Fruit fly (Drosophila melanogaster) whole organism, embryonic: ENCODE data around the gene Fdx1.

Experiments used
- Atf3 ChIP-seq: fragments of 200-800 bp; sonication (Bioruptor generic); optimal IDR thresholded peaks from 3 replicates; lab custom pipeline; 2016; ENCODE audit warnings: missing biosample characterization, missing genetic modification characterization
- BtbVII ChIP-seq: fragments of 200-800 bp; sonication (Bioruptor generic); optimal IDR thresholded peaks from 3 replicates; lab custom pipeline; 2017; ENCODE audit warnings: missing biosample characterization, mild to moderate bottlenecking, missing genetic modification characterization
- CG11723 ChIP-seq: fragments of 200-800 bp; sonication (Bioruptor generic); optimal IDR thresholded peaks from 2 replicates; lab custom pipeline; 2017; ENCODE audit warnings: missing biosample characterization, mild to moderate bottlenecking, missing genetic modification characterization
- CG13424 ChIP-seq: fragments of 200-800 bp; sonication (Bioruptor generic); optimal IDR thresholded peaks from 2 replicates; lab custom pipeline; 2019; ENCODE audit warnings: missing biosample characterization, mild to moderate bottlenecking, missing genetic modification characterization, moderate library complexity
- CG1603 ChIP-seq: fragments of 200-800 bp; sonication (Bioruptor generic); optimal IDR thresholded peaks from 2 replicates; lab custom pipeline; 2019; ENCODE audit warnings: missing biosample characterization, mild to moderate bottlenecking, missing genetic modification characterization, moderate library complexity
- CG16779 ChIP-seq: fragments of 200-800 bp; sonication (Bioruptor generic); IDR thresholded peaks from 2 replicates; pipeline ENCODE4 v1.3.6; 2022; ENCODE audit warnings: missing biosample characterization, missing genetic modification characterization
- CG17385 ChIP-seq: fragments of 200-800 bp; sonication (Bioruptor generic); optimal IDR thresholded peaks from 3 replicates; lab custom pipeline; 2018; ENCODE audit warnings: missing biosample characterization, mild to moderate bottlenecking, missing genetic modification characterization
- CG18599 ChIP-seq: fragments of 200-800 bp; sonication (Bioruptor generic); optimal IDR thresholded peaks from 3 replicates; lab custom pipeline; 2017; ENCODE audit warnings: missing biosample characterization, missing genetic modification characterization, mild to moderate bottlenecking, moderate library complexity, missing genetic modification reagents
- CG2129 ChIP-seq: fragments of 200-800 bp; sonication (Bioruptor generic); IDR thresholded peaks from 2 replicates; pipeline ENCODE4 v1.3.6; 2022; ENCODE audit warnings: missing biosample characterization, missing genetic modification characterization; ENCODE audit not compliant: partially characterized antibody
- CG30403 ChIP-seq: fragments of 200-800 bp; sonication (Bioruptor generic); optimal IDR thresholded peaks from 3 replicates; lab custom pipeline; 2016; ENCODE audit warnings: missing biosample characterization, missing genetic modification characterization
- CG3065 ChIP-seq: fragments of 200-800 bp; sonication (Bioruptor generic); optimal IDR thresholded peaks from 2 replicates; lab custom pipeline; 2016; ENCODE audit warnings: missing biosample characterization, missing genetic modification characterization
- CG31365 ChIP-seq: fragments of 200-800 bp; sonication (Bioruptor generic); optimal IDR thresholded peaks from 2 replicates; lab custom pipeline; 2018; ENCODE audit warnings: missing biosample characterization, mild to moderate bottlenecking, missing genetic modification characterization
- CG31441 ChIP-seq: fragments of 200-800 bp; sonication (Bioruptor generic); IDR thresholded peaks from 2 replicates; pipeline ENCODE4 v1.3.6; 2022; ENCODE audit warnings: missing biosample characterization, missing genetic modification characterization
- CG33557 ChIP-seq: fragments of 200-800 bp; sonication (Bioruptor generic); optimal IDR thresholded peaks from 2 replicates; lab custom pipeline; 2019; ENCODE audit warnings: missing biosample characterization, mild to moderate bottlenecking, missing genetic modification characterization, moderate library complexity
- CG6654 ChIP-seq: fragments of 200-800 bp; sonication (Bioruptor generic); optimal IDR thresholded peaks from 2 replicates; lab custom pipeline; 2017; ENCODE audit warnings: missing biosample characterization, mild to moderate bottlenecking, missing genetic modification characterization
- CG7271 ChIP-seq: fragments of 200-800 bp; sonication (Bioruptor generic); optimal IDR thresholded peaks from 2 replicates; lab custom pipeline; 2018; ENCODE audit warnings: missing biosample characterization, mild to moderate bottlenecking, missing genetic modification characterization, moderate library complexity
- CG7963 ChIP-seq: fragments of 200-800 bp; sonication (Bioruptor generic); IDR thresholded peaks from 3 replicates; pipeline ENCODE4 v1.3.6; 2022; ENCODE audit warnings: missing biosample characterization, missing genetic modification characterization; ENCODE audit not compliant: partially characterized antibody
- CG9215 ChIP-seq: fragments of 200-800 bp; sonication (Bioruptor generic); IDR thresholded peaks from 2 replicates; pipeline ENCODE4 v1.3.6; 2022; ENCODE audit warnings: missing biosample characterization, missing genetic modification characterization
- CG9932 ChIP-seq: fragments of 200-800 bp; sonication (Bioruptor generic); IDR thresholded peaks from 2 replicates; pipeline ENCODE4 v1.3.6; 2022; ENCODE audit warnings: missing biosample characterization, missing genetic modification characterization
- CHES-1-like ChIP-seq: fragments of 200-800 bp; sonication (Bioruptor generic); optimal IDR thresholded peaks from 2 replicates; lab custom pipeline; 2016; ENCODE audit warnings: missing biosample characterization, missing genetic modification characterization
- D ChIP-seq, 2 experiments: fragments of 200-800 bp in 1 of 2; fragments of >200 bp in 1 of 2; sonication (Bioruptor generic) in 1 of 2; optimal IDR thresholded peaks; 2 replicates in 1 of 2; 3 replicates in 1 of 2; lab custom pipeline; 2017; ENCODE audit warnings: mild to moderate bottlenecking in 1 of 2, missing biosample characterization in 1 of 2, missing genetic modification characterization in 1 of 2, missing genetic modification reagents in 1 of 2
- H15 ChIP-seq: fragments of 200-800 bp; sonication (Bioruptor generic); IDR thresholded peaks from 3 replicates; pipeline ENCODE4 v1.3.6; 2022; ENCODE audit warnings: missing biosample characterization, missing genetic modification characterization
- Hr3 ChIP-seq: fragments of 200-800 bp; sonication (Bioruptor generic); optimal IDR thresholded peaks from 3 replicates; lab custom pipeline; 2016; ENCODE audit warnings: missing biosample characterization, missing genetic modification characterization
- Hsf ChIP-seq: fragments of 200-800 bp; sonication (Bioruptor generic); optimal IDR thresholded peaks from 3 replicates; lab custom pipeline; 2016; ENCODE audit warnings: missing biosample characterization, missing genetic modification characterization
- Med ChIP-seq: fragments of 200-800 bp; sonication (Bioruptor generic); peaks from one replicate; lab custom pipeline; 2016; ENCODE audit warnings: missing biosample characterization, missing genetic modification characterization, mild to moderate bottlenecking, inconsistent platforms, moderate library complexity
- Myb ChIP-seq: fragments of 200-800 bp; sonication (Bioruptor generic); optimal IDR thresholded peaks from 2 replicates; lab custom pipeline; 2016; ENCODE audit warnings: missing biosample characterization, missing genetic modification characterization
- NC2α ChIP-seq: fragments of 200-800 bp; sonication (Bioruptor generic); optimal IDR thresholded peaks from 2 replicates; lab custom pipeline; 2016; ENCODE audit warnings: missing biosample characterization, missing genetic modification characterization
- Ravus ChIP-seq: fragments of 200-800 bp; sonication (Bioruptor generic); IDR thresholded peaks from 2 replicates; pipeline ENCODE4 v1.3.6; 2022; ENCODE audit warnings: missing biosample characterization, missing genetic modification characterization
- Xbp1 ChIP-seq: fragments of 200-800 bp; sonication (Bioruptor generic); optimal IDR thresholded peaks from 3 replicates; lab custom pipeline; 2016; ENCODE audit warnings: missing biosample characterization, mild to moderate bottlenecking, missing genetic modification characterization
- amos ChIP-seq: fragments of 200-800 bp; sonication (Bioruptor generic); IDR thresholded peaks from 2 replicates; pipeline ENCODE4 v1.3.6; 2022; ENCODE audit warnings: missing biosample characterization, missing genetic modification characterization; ENCODE audit not compliant: partially characterized antibody
- ash1 ChIP-seq: fragments of 200-800 bp; sonication (Bioruptor generic); optimal IDR thresholded peaks from 2 replicates; lab custom pipeline; 2018; ENCODE audit warnings: missing biosample characterization, mild to moderate bottlenecking, missing genetic modification characterization
- cad ChIP-seq: fragments of >200 bp; optimal IDR thresholded peaks from 2 replicates; lab custom pipeline; 2017; ENCODE audit warnings: missing biosample characterization, missing genetic modification characterization
- chif ChIP-seq, 2 experiments: fragments of 200-800 bp; sonication (Bioruptor generic); optimal IDR thresholded peaks; 3 replicates each; lab custom pipeline; 2016; ENCODE audit warnings: missing biosample characterization in 2 of 2, missing genetic modification characterization in 2 of 2
- croc ChIP-seq: fragments of 200-800 bp; sonication (Bioruptor generic); conservative IDR thresholded peaks from 3 replicates; pipeline ENCODE4 v1.3.6; 2022; ENCODE audit warnings: missing biosample characterization, missing genetic modification characterization
- emc ChIP-seq: fragments of 200-800 bp; sonication (Bioruptor generic); optimal IDR thresholded peaks from 2 replicates; lab custom pipeline; 2016; ENCODE audit warnings: missing biosample characterization, missing genetic modification characterization
- fd64A ChIP-seq: fragments of 200-800 bp; sonication (Bioruptor generic); optimal IDR thresholded peaks from 3 replicates; lab custom pipeline; 2018; ENCODE audit warnings: missing biosample characterization, mild to moderate bottlenecking, missing genetic modification characterization
- fd96Cb ChIP-seq: fragments of 200-800 bp; sonication (Bioruptor generic); optimal IDR thresholded peaks from 2 replicates; lab custom pipeline; 2018; ENCODE audit warnings: missing biosample characterization, mild to moderate bottlenecking, missing genetic modification characterization, moderate library complexity
- gsb ChIP-seq: fragments of 200-800 bp; sonication (Bioruptor generic); IDR thresholded peaks from 2 replicates; pipeline ENCODE4 v1.3.6; 2022; ENCODE audit warnings: missing biosample characterization, missing genetic modification characterization
- kni ChIP-seq: fragments of 200-800 bp; sonication (Bioruptor generic); optimal IDR thresholded peaks from 3 replicates; lab custom pipeline; 2017; ENCODE audit warnings: mild to moderate bottlenecking, missing biosample characterization, missing genetic modification reagents, missing genetic modification characterization
- mirr ChIP-seq: fragments of 200-800 bp; sonication (Bioruptor generic); optimal IDR thresholded peaks from 3 replicates; lab custom pipeline; 2018; ENCODE audit warnings: missing biosample characterization, mild to moderate bottlenecking, missing genetic modification characterization
- rib ChIP-seq: fragments of 200-800 bp; sonication (Bioruptor generic); IDR thresholded peaks from 2 replicates; pipeline ENCODE4 v1.3.6; 2022; ENCODE audit warnings: missing biosample characterization, missing genetic modification characterization
- sc ChIP-seq, 3 experiments: fragments of >200 bp in 2 of 3; fragments of 200-800 bp in 1 of 3; sonication (Bioruptor generic) in 1 of 3; optimal IDR thresholded peaks; 2 replicates in 2 of 3; 3 replicates in 1 of 3; lab custom pipeline; 2017; ENCODE audit warnings: mild to moderate bottlenecking in 1 of 3, missing biosample characterization in 1 of 3, missing genetic modification characterization in 1 of 3, missing genetic modification reagents in 1 of 3
- schlank ChIP-seq: fragments of 200-800 bp; sonication (Bioruptor generic); optimal IDR thresholded peaks from 2 replicates; lab custom pipeline; 2018; ENCODE audit warnings: missing biosample characterization, mild to moderate bottlenecking, missing genetic modification characterization
- so ChIP-seq: fragments of 200-800 bp; sonication (Bioruptor generic); IDR thresholded peaks from 3 replicates; pipeline ENCODE4 v1.3.6; 2022; ENCODE audit warnings: missing biosample characterization, missing genetic modification characterization
- sqz ChIP-seq: fragments of 200-800 bp; sonication (Bioruptor generic); optimal IDR thresholded peaks from 3 replicates; lab custom pipeline; 2018; ENCODE audit warnings: missing biosample characterization, mild to moderate bottlenecking, missing genetic modification characterization
- sug ChIP-seq: fragments of 200-800 bp; optimal IDR thresholded peaks from 2 replicates; lab custom pipeline; 2019; ENCODE audit warnings: missing biosample characterization, mild to moderate bottlenecking, missing genetic modification characterization, moderate library complexity
- tgo ChIP-seq: fragments of 200-800 bp; sonication (Bioruptor generic); IDR thresholded peaks from 3 replicates; pipeline ENCODE4 v1.3.6; 2022; ENCODE audit warnings: missing biosample characterization, missing genetic modification characterization
- tna ChIP-seq: fragments of 200-800 bp; sonication (Bioruptor generic); IDR thresholded peaks from 2 replicates; pipeline ENCODE4 v1.3.6; 2022; ENCODE audit warnings: missing biosample characterization, missing genetic modification characterization; ENCODE audit not compliant: partially characterized antibody
- ttk ChIP-seq: fragments of 200-800 bp; sonication (Bioruptor generic); IDR thresholded peaks from 2 replicates; pipeline ENCODE4 v2.1.2; 2022; ENCODE audit warnings: missing biosample characterization, missing genetic modification characterization

The Fdx1 gene

DNA sequence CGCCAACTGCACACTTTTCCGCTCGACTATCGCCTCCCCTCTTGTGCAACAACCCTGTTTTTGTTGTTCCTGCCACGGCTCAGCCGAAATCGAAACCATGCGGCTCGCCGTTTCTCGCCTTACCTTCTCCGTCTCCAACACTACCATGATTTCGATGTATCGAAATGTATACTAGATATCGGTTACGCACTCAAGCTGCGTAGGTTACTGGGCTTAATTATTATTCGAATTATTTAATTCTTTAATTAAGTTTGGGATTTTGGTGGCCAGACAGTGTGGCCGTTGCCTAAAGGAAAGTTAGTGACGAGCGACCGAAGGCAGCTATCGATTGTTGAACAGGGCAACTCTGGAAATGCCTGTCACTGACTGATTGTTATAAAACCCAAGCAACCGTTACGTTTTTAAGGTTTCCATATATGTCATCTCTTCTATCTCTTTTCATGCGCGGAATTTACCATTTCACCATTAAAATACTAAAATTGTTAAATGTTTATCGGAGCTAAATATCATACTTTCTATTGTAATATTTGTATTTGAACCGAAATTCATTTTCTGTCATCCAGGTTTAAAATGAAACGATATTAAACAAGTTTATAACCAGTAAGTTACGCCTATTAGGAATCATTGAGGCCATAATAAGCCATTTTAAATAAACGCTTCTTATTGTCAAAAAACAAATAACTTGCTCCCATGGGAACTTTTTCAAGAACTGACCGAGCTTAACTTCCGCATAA is 31.3 kb upstream of the Fdx1 start, which contains the start of gene eIF4E1 (continued):
- TF ChIP-seq CG11723 (GFP tag; lab: Kevin White, UChicago) (no peak), gsb (GFP tag; lab: Robert Waterston, UW) (no peak), Ravus (GFP tag; lab: Robert Waterston, UW) (no peak), cad (GFP tag; lab: Kevin White, UChicago) (no peak), CG9215 (GFP tag; lab: Robert Waterston, UW) (no peak), H15 (GFP tag; lab: Robert Waterston, UW) (no peak), CG31365 (tag; lab: Kevin White, UChicago) (no peak), CG13424 (tag; lab: Kevin White, UChicago) (no peak), CG7271 (no peak), schlank (tag; lab: Kevin White, UChicago) (no peak), D (optimal IDR thresholded peaks at IDR 0.05; lab: Kevin White, UChicago) (no peak), D (GFP tag; optimal IDR thresholded peaks at IDR 0.05; lab: Kevin White, UChicago) (no peak), Hsf (GFP tag; lab: Kevin White, UChicago) (peak; percentile 13), fd64A (GFP tag; lab: Kevin White, UChicago) (no peak), chif (GFP tag; optimal IDR thresholded peaks at IDR 0.05; lab: Kevin White, UChicago) (peak in 1 of 2 experiments; percentile 4), Xbp1 (GFP tag; lab: Kevin White, UChicago) (peak; percentile 46), Hr3 (GFP tag; lab: Kevin White, UChicago) (no peak), ttk (no peak), CG3065 (GFP tag; lab: Kevin White, UChicago) (no peak), Med (GFP tag; lab: Kevin White, UChicago) (peak; percentile 74), CG17385 (GFP tag; lab: Kevin White, UChicago) (no peak), sug (tag; lab: Kevin White, UChicago) (peak; percentile 14), NC2α (GFP tag; lab: Kevin White, UChicago) (no peak), kni (GFP tag; lab: Kevin White, UChicago) (no peak), CHES-1-like (GFP tag; lab: Kevin White, UChicago) (no peak), Atf3 (GFP tag; lab: Kevin White, UChicago) (no peak), CG31441 (GFP tag; lab: Robert Waterston, UW) (no peak), emc (GFP tag; lab: Kevin White, UChicago) (no peak), so (GFP tag; lab: Robert Waterston, UW) (no peak), Myb (GFP tag; lab: Kevin White, UChicago) (peak; percentile 100), CG9932 (GFP tag; lab: Robert Waterston, UW) (peak; percentile 31; the same call in 1 of the 2 replicates), CG2129 (GFP tag; lab: Robert Waterston, UW) (peak; percentile 34; the same call in 1 of the 2 replicates), BtbVII (GFP tag; lab: Kevin White, UChicago) (no peak), CG30403 (peak; percentile 7), sc (optimal IDR thresholded peaks at IDR 0.05; lab: Kevin White, UChicago) (no peak), sc (GFP tag; optimal IDR thresholded peaks at IDR 0.05; lab: Kevin White, UChicago) (no peak), sqz (GFP tag; lab: Kevin White, UChicago) (no peak), rib (GFP tag; lab: Robert Waterston, UW) (no peak), CG1603 (peak; percentile 80), CG33557 (GFP tag; lab: Kevin White, UChicago) (no peak), fd96Cb (tag; lab: Kevin White, UChicago) (no peak), tna (GFP tag; lab: Robert Waterston, UW) (no peak), croc (GFP tag; lab: Robert Waterston, UW) (no peak), mirr (GFP tag; lab: Kevin White, UChicago) (no peak), amos (peak; percentile 86), ash1 (GFP tag; lab: Kevin White, UChicago) (no peak), CG16779 (GFP tag; lab: Robert Waterston, UW) (no peak), CG6654 (GFP tag; lab: Kevin White, UChicago) (no peak), tgo (GFP tag; lab: Robert Waterston, UW) (no peak), CG7963 (GFP tag; lab: Robert Waterston, UW) (peak; percentile 67), CG18599 (GFP tag; lab: Kevin White, UChicago) (no peak)
